Worm (Caenorhabditis elegans): ENCODE data around the gene srz-67.

DNA sequence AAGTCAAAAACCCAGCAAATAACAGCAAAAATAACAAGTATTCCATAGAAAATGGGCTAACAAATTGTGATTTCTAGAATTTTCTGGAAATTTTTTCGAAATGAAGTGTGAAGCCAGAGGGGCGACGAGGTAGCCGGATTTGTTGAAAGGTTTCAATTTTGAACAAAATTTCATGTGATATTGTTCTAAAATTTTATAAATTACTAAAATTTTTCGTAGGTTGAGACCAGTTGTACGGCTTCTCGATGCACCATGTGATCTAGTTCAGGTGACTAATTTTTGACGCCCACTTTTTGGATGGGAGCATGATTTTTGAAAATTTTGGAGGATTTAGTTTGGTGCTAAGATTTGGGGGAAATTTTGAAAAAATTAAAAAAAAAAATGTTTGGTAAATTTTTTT is 22.3 kb upstream of the srz-67 start, which contains the start of gene gcy-19:
- TF ChIP-seq ztf-23 (GFP tag; IDR thresholded peaks at IDR 0.05) (no peak), tab-1 (GFP tag; IDR thresholded peaks at IDR 0.05) (no peak), ztf-29 (GFP tag; IDR thresholded peaks at IDR 0.05) (no peak), ref-1 (GFP tag; conservative IDR thresholded peaks at IDR 0.05) (no peak)

All from whole organism, midembryonic.